Worm (Caenorhabditis elegans) whole organism, L4 larva: ENCODE results near the gene ZC190.10.

Source experiments
- F26F4.8 ChIP-seq: fragments of 200-800 bp; sonication (Bioruptor generic); conservative IDR thresholded peaks from 2 replicates; pipeline ENCODE4 v1.3.6; 2022; ENCODE audit warnings: missing genetic modification characterization, missing compliant biosample characterization
- aly-2 ChIP-seq: sonication (generic microtip); optimal IDR thresholded peaks from 2 replicates; lab custom pipeline; 2018; ENCODE audit warnings: missing biosample characterization, missing genetic modification characterization
- hif-1 ChIP-seq, 2 experiments: sonication (generic microtip); optimal IDR thresholded peaks; 2 replicates each; lab custom pipeline; 2016 to 2017; ENCODE audit warnings: missing compliant biosample characterization in 2 of 2, missing genetic modification characterization in 2 of 2, missing genetic modification reagents in 2 of 2, missing genotype in 2 of 2, mild to moderate bottlenecking in 1 of 2
- lin-38 ChIP-seq: fragments of 200-800 bp; sonication (Bioruptor generic); IDR thresholded peaks from 2 replicates; pipeline ENCODE4 v1.3.6; 2022; ENCODE audit warnings: missing genetic modification reagents, missing genetic modification characterization, missing compliant biosample characterization
- mdl-1 ChIP-seq, 2 experiments: fragments of 150-350 bp in 1 of 2; sonication (generic microtip) in 1 of 2; optimal IDR thresholded peaks; 2 replicates each; lab custom pipeline; 2014 to 2017; ENCODE audit warnings: missing biosample characterization in 2 of 2, missing genetic modification characterization in 2 of 2
- mep-1 ChIP-seq: fragments of 150-350 bp; sonication (generic microtip); optimal IDR thresholded peaks from 3 replicates; lab custom pipeline; 2014; ENCODE audit warnings: missing biosample characterization, missing genetic modification characterization
- nhr-237 ChIP-seq: sonication (generic microtip); optimal IDR thresholded peaks from 2 replicates; lab custom pipeline; 2017; ENCODE audit warnings: missing biosample characterization, missing genetic modification characterization
- pha-4 ChIP-seq, 2 experiments: fragments of 150-350 bp in 1 of 2; fragments of 200-800 bp in 1 of 2; sonication (Bioruptor generic) in 1 of 2; IDR thresholded peaks in 1 of 2; optimal IDR thresholded peaks in 1 of 2; 2 replicates each; pipeline versions ENCODE4 v1.3.6 to Lab custom; 2014 to 2022; ENCODE audit warnings: missing genetic modification characterization in 2 of 2, missing genetic modification reagents in 2 of 2, missing biosample characterization in 1 of 2, missing compliant biosample characterization in 1 of 2
- snpc-1.2 ChIP-seq: fragments of 200-800 bp; sonication (Bioruptor generic); IDR thresholded peaks from 2 replicates; pipeline ENCODE4 v1.3.6; 2022; ENCODE audit warnings: missing genetic modification reagents, missing genetic modification characterization, missing compliant biosample characterization

DNA sequence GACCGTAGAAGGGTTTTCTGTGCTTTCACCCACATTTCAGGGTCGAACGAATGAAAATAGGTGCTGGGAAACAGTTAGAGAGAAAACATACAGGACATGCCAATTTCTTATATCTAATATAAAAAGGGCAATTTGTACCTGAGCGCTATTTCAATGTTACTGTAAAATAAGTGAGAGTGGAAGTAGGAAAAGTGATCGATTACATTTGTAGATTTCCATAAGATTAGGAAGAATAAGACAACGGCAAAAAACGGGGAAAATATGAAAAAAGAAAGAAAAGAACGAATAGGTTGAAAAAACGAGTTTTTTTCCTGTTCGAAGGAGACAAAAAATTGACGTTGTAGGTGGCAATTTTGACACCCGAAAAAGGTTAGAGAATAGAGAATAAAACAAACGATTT, 27.9 kb downstream of the ZC190.10 start:
- TF ChIP-seq snpc-1.2 (no peak), pha-4 (GFP tag; IDR thresholded peaks at IDR 0.05; lab: Robert Waterston, UW) (no peak), pha-4 (tag; optimal IDR thresholded peaks at IDR 0.05; lab: Kevin White, UChicago) (no peak), lin-38 (GFP tag; lab: Robert Waterston, UW) (no peak), nhr-237 (no peak), mdl-1 (tag; optimal IDR thresholded peaks at IDR 0.05; lab: Kevin White, UChicago) (no peak), hif-1 (tag; optimal IDR thresholded peaks at IDR 0.05; lab: Kevin White, UChicago) (no peak), mep-1 (tag; lab: Kevin White, UChicago) (no peak), aly-2 (tag; lab: Kevin White, UChicago) (no peak), F26F4.8 (GFP tag; lab: Robert Waterston, UW) (no peak)
